Fruit fly (Drosophila melanogaster) whole organism, embryonic: ENCODE measurements around the gene CG7484.
A peak's percentile ranks its signal among the peaks of the same experiment; 100 is the strongest.

Experiments
- Antp ChIP-seq: fragments of 200-800 bp; sonication (Bioruptor generic); optimal IDR thresholded peaks from 3 replicates; lab custom pipeline; 2016; ENCODE audit warnings: missing biosample characterization, missing genetic modification characterization
- C15 ChIP-seq: fragments of 200-800 bp; sonication (Bioruptor generic); IDR thresholded peaks from 3 replicates; pipeline ENCODE4 v1.3.6; 2022; ENCODE audit warnings: missing biosample characterization, missing genetic modification characterization
- CG11093 ChIP-seq: fragments of 200-800 bp; sonication (Bioruptor generic); IDR thresholded peaks from 3 replicates; pipeline ENCODE4 v1.3.6; 2022; ENCODE audit warnings: missing biosample characterization, missing genetic modification characterization
- CG11723 ChIP-seq: fragments of 200-800 bp; sonication (Bioruptor generic); optimal IDR thresholded peaks from 2 replicates; lab custom pipeline; 2017; ENCODE audit warnings: missing biosample characterization, mild to moderate bottlenecking, missing genetic modification characterization
- CG12769 ChIP-seq: fragments of 200-800 bp; sonication (Bioruptor generic); optimal IDR thresholded peaks from 2 replicates; lab custom pipeline; 2019; ENCODE audit warnings: missing biosample characterization, mild to moderate bottlenecking, missing genetic modification characterization, moderate library complexity
- CG13894 ChIP-seq: fragments of 200-800 bp; sonication (Bioruptor generic); optimal IDR thresholded peaks from 3 replicates; lab custom pipeline; 2018; ENCODE audit warnings: missing biosample characterization, mild to moderate bottlenecking, missing genetic modification characterization, moderate library complexity
- CG14441 ChIP-seq: fragments of 200-800 bp; sonication (Bioruptor generic); IDR thresholded peaks from 2 replicates; pipeline ENCODE4 v1.3.6; 2022; ENCODE audit warnings: missing biosample characterization, missing genetic modification characterization
- CG14860 ChIP-seq: fragments of 200-800 bp; sonication (Bioruptor generic); IDR thresholded peaks from 3 replicates; pipeline ENCODE4 v1.3.6; 2022; ENCODE audit warnings: missing biosample characterization, missing genetic modification characterization; ENCODE audit not compliant: partially characterized antibody
- CG14965 ChIP-seq: fragments of 200-800 bp; sonication (Bioruptor generic); optimal IDR thresholded peaks from 2 replicates; lab custom pipeline; 2016; ENCODE audit warnings: missing biosample characterization, missing genetic modification characterization, borderline replicate concordance
- CG1792 ChIP-seq: fragments of 200-800 bp; sonication (Bioruptor generic); optimal IDR thresholded peaks from 2 replicates; lab custom pipeline; 2016; ENCODE audit warnings: missing biosample characterization, missing genetic modification characterization
- CG3065 ChIP-seq: fragments of 200-800 bp; sonication (Bioruptor generic); optimal IDR thresholded peaks from 2 replicates; lab custom pipeline; 2016; ENCODE audit warnings: missing biosample characterization, missing genetic modification characterization
- CG31365 ChIP-seq: fragments of 200-800 bp; sonication (Bioruptor generic); optimal IDR thresholded peaks from 2 replicates; lab custom pipeline; 2018; ENCODE audit warnings: missing biosample characterization, mild to moderate bottlenecking, missing genetic modification characterization
- CG31441 ChIP-seq: fragments of 200-800 bp; sonication (Bioruptor generic); IDR thresholded peaks from 2 replicates; pipeline ENCODE4 v1.3.6; 2022; ENCODE audit warnings: missing biosample characterization, missing genetic modification characterization
- CG6254 ChIP-seq: fragments of 200-800 bp; sonication (Bioruptor generic); optimal IDR thresholded peaks from 3 replicates; lab custom pipeline; 2017; ENCODE audit warnings: mild to moderate bottlenecking, missing biosample characterization, missing genetic modification reagents, missing genetic modification characterization
- CG8944 ChIP-seq: fragments of 200-800 bp; sonication (Bioruptor generic); optimal IDR thresholded peaks from 3 replicates; lab custom pipeline; 2016; ENCODE audit warnings: missing biosample characterization, missing genetic modification characterization
- CG9817 ChIP-seq: fragments of 200-800 bp; sonication (Bioruptor generic); optimal IDR thresholded peaks from 2 replicates; lab custom pipeline; 2018; ENCODE audit warnings: missing biosample characterization, mild to moderate bottlenecking, missing genetic modification characterization, moderate library complexity
- CG9932 ChIP-seq: fragments of 200-800 bp; sonication (Bioruptor generic); IDR thresholded peaks from 2 replicates; pipeline ENCODE4 v1.3.6; 2022; ENCODE audit warnings: missing biosample characterization, missing genetic modification characterization
- CTCF ChIP-seq: fragments of 200-800 bp; sonication (Bioruptor generic); optimal IDR thresholded peaks from 2 replicates; lab custom pipeline; 2017; ENCODE audit warnings: missing biosample characterization, mild to moderate bottlenecking, missing genetic modification characterization, moderate library complexity
- D19A ChIP-seq: fragments of 200-800 bp; optimal IDR thresholded peaks from 3 replicates; lab custom pipeline; 2019; ENCODE audit warnings: missing biosample characterization, mild to moderate bottlenecking, missing genetic modification characterization, moderate library complexity
- D19B ChIP-seq: fragments of 200-800 bp; sonication (Bioruptor generic); optimal IDR thresholded peaks from 2 replicates; lab custom pipeline; 2017; ENCODE audit warnings: missing biosample characterization, mild to moderate bottlenecking, missing genetic modification characterization
- Dbx ChIP-seq: fragments of 200-800 bp; sonication (Bioruptor generic); IDR thresholded peaks from 3 replicates; pipeline ENCODE4 v1.3.6; 2022; ENCODE audit warnings: missing biosample characterization, missing genetic modification characterization
- Fer1 ChIP-seq: fragments of 200-800 bp; sonication (Bioruptor generic); optimal IDR thresholded peaks from 2 replicates; lab custom pipeline; 2017; ENCODE audit warnings: missing biosample characterization, mild to moderate bottlenecking, missing genetic modification characterization
- GATAe ChIP-seq: fragments of 200-800 bp; sonication (Bioruptor generic); conservative IDR thresholded peaks from 2 replicates; pipeline ENCODE4 v1.3.6; 2022; ENCODE audit warnings: missing biosample characterization, missing genetic modification characterization
- HLH3B ChIP-seq: fragments of 200-800 bp; sonication (Bioruptor generic); IDR thresholded peaks from 2 replicates; pipeline ENCODE4 v1.3.6; 2022; ENCODE audit warnings: missing biosample characterization, missing genetic modification characterization
- HmgZ ChIP-seq: fragments of 200-800 bp; sonication (Bioruptor generic); optimal IDR thresholded peaks from 2 replicates; lab custom pipeline; 2018; ENCODE audit warnings: missing biosample characterization, mild to moderate bottlenecking, missing genetic modification characterization
- Jarid2 ChIP-seq: fragments of 200-800 bp; sonication (Bioruptor generic); optimal IDR thresholded peaks from 3 replicates; lab custom pipeline; 2017; ENCODE audit warnings: mild to moderate bottlenecking, missing biosample characterization, missing genetic modification reagents, missing genetic modification characterization
- Mrtf ChIP-seq: fragments of 200-800 bp; sonication (Bioruptor generic); IDR thresholded peaks from 3 replicates; pipeline ENCODE4 v1.3.6; 2022; ENCODE audit warnings: missing biosample characterization, missing genetic modification characterization
- Poxn ChIP-seq: fragments of 200-800 bp; sonication (Bioruptor generic); IDR thresholded peaks from 2 replicates; pipeline ENCODE4 v1.3.6; 2022; ENCODE audit warnings: missing biosample characterization, missing genetic modification characterization
- Ravus ChIP-seq: fragments of 200-800 bp; sonication (Bioruptor generic); IDR thresholded peaks from 2 replicates; pipeline ENCODE4 v1.3.6; 2022; ENCODE audit warnings: missing biosample characterization, missing genetic modification characterization
- Tbp ChIP-seq: fragments of >200 bp; optimal IDR thresholded peaks from 2 replicates; lab custom pipeline; 2018; ENCODE audit warnings: missing biosample characterization, missing genetic modification characterization
- YL-1 ChIP-seq: fragments of 200-800 bp; sonication (Bioruptor generic); optimal IDR thresholded peaks from 3 replicates; lab custom pipeline; 2017; ENCODE audit warnings: missing biosample characterization, mild to moderate bottlenecking, missing genetic modification characterization
- ac ChIP-seq: fragments of 200-800 bp; sonication (Bioruptor generic); optimal IDR thresholded peaks from 3 replicates; lab custom pipeline; 2017; ENCODE audit warnings: missing biosample characterization, mild to moderate bottlenecking, missing genetic modification characterization
- ap ChIP-seq: fragments of 200-800 bp; sonication (Bioruptor generic); IDR thresholded peaks from 2 replicates; pipeline ENCODE4 v1.3.6; 2022; ENCODE audit warnings: missing biosample characterization, missing genetic modification characterization
- ase ChIP-seq: fragments of 200-800 bp; sonication (Bioruptor generic); IDR thresholded peaks from 3 replicates; pipeline ENCODE4 v1.3.6; 2022; ENCODE audit warnings: missing biosample characterization, missing genetic modification characterization
- cg ChIP-seq: fragments of 200-800 bp; sonication (Bioruptor generic); optimal IDR thresholded peaks from 3 replicates; lab custom pipeline; 2019; ENCODE audit warnings: missing biosample characterization, mild to moderate bottlenecking, missing genetic modification characterization, moderate library complexity
- disco-r ChIP-seq: fragments of 200-800 bp; sonication (Bioruptor generic); optimal IDR thresholded peaks from 2 replicates; lab custom pipeline; 2016; ENCODE audit warnings: missing biosample characterization, missing genetic modification characterization
- dysf ChIP-seq: fragments of 200-800 bp; sonication (Bioruptor generic); IDR thresholded peaks from 3 replicates; pipeline ENCODE4 v1.3.6; 2022; ENCODE audit warnings: missing biosample characterization, missing genetic modification characterization
- fd96Cb ChIP-seq: fragments of 200-800 bp; sonication (Bioruptor generic); optimal IDR thresholded peaks from 2 replicates; lab custom pipeline; 2018; ENCODE audit warnings: missing biosample characterization, mild to moderate bottlenecking, missing genetic modification characterization, moderate library complexity
- ftz-f1 ChIP-seq: fragments of 200-800 bp; sonication (Bioruptor generic); optimal IDR thresholded peaks from 2 replicates; lab custom pipeline; 2016; ENCODE audit warnings: missing biosample characterization, missing genetic modification characterization
- gcm2 ChIP-seq: fragments of 200-800 bp; sonication (Bioruptor generic); optimal IDR thresholded peaks from 2 replicates; lab custom pipeline; 2016; ENCODE audit warnings: missing biosample characterization, missing genetic modification characterization
- klu ChIP-seq: fragments of 200-800 bp; sonication (Bioruptor generic); IDR thresholded peaks from 2 replicates; pipeline ENCODE4 v1.3.6; 2022; ENCODE audit warnings: missing biosample characterization, missing genetic modification characterization
- lov ChIP-seq, 2 experiments: fragments of 200-800 bp in 1 of 2; fragments of >200 bp in 1 of 2; sonication (Bioruptor generic) in 1 of 2; IDR thresholded peaks in 1 of 2; optimal IDR thresholded peaks in 1 of 2; 2 replicates in 1 of 2; 3 replicates in 1 of 2; pipeline versions ENCODE4 v1.3.6 to Lab custom; 2017 to 2022; ENCODE audit warnings: missing biosample characterization in 1 of 2, missing genetic modification characterization in 1 of 2
- onecut ChIP-seq: fragments of 200-800 bp; sonication (Bioruptor generic); IDR thresholded peaks from 2 replicates; pipeline ENCODE4 v1.3.6; 2022; ENCODE audit warnings: missing biosample characterization, missing genetic modification characterization
- peb ChIP-seq: fragments of 200-800 bp; sonication (Bioruptor generic); IDR thresholded peaks from 2 replicates; pipeline ENCODE4 v1.3.6; 2022; ENCODE audit warnings: missing biosample characterization, missing genetic modification characterization
- pnt ChIP-seq: fragments of 200-800 bp; sonication (Bioruptor generic); optimal IDR thresholded peaks from 3 replicates; lab custom pipeline; 2016; ENCODE audit warnings: missing biosample characterization, missing genetic modification characterization
- pros ChIP-seq: fragments of 200-800 bp; sonication (Bioruptor generic); optimal IDR thresholded peaks from 3 replicates; lab custom pipeline; 2019; ENCODE audit warnings: missing biosample characterization, mild to moderate bottlenecking, missing genetic modification characterization, moderate library complexity
- run ChIP-seq: fragments of 200-800 bp; sonication (Bioruptor generic); optimal IDR thresholded peaks from 3 replicates; lab custom pipeline; 2018; ENCODE audit warnings: missing biosample characterization, mild to moderate bottlenecking, missing genetic modification characterization
- tio ChIP-seq: fragments of 200-800 bp; sonication (Bioruptor generic); optimal IDR thresholded peaks from 2 replicates; lab custom pipeline; 2017; ENCODE audit warnings: missing biosample characterization, missing genetic modification characterization, inconsistent platforms
- unpg ChIP-seq: fragments of 200-800 bp; sonication (Bioruptor generic); optimal IDR thresholded peaks from 3 replicates; lab custom pipeline; 2018; ENCODE audit warnings: missing biosample characterization, mild to moderate bottlenecking, missing genetic modification characterization, moderate library complexity
- zfh1 ChIP-seq: fragments of 200-800 bp; sonication (Bioruptor generic); IDR thresholded peaks from 3 replicates; pipeline ENCODE4 v1.3.6; 2022; ENCODE audit warnings: missing biosample characterization, missing genetic modification characterization

CG7484 gene

DNA sequence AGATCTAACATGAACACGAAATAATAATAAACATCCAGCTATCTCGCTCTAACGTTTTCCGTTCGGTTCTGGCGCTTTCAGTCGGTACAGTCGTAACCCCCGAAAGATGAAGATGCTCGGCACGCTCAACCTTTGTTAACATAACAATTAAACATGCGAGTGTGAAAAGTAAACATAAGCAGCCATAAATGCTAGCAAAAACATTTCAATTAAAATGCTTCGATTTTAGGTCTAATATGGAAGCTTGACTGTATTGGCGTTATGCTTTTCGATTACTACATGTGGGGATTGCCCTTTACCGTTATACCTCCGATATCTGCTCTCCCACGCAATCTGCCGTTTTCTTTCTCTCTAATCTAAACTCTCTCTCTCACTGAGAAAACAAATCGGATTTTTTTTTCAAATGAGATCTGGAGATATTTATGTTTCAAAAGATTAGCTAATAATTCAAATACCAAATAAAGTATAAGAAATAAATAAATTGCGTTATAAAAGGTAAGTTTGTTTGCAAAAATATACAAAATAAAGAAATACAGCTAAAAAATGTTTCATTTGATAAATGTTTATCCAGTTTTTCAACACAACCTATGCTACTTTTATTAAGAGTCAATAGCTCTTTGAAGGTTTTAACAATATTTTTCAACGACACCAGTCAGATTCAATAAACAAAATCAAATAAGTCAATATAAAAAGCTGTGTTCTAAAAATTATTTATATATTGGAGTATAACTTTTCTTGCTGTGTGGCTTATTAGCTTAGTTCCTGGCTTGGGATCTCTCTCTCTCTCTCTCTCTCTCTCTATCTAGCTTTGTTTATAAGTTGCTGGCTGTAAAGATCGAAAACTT is 4.2 kb downstream of the CG7484 start (continued):
- peak; percentile 77 for TF ChIP-seq Ravus (GFP tag; lab: Robert Waterston, UW)
- TF ChIP-seq HLH3B (GFP tag; lab: Robert Waterston, UW), result peak; percentile 89
- TF ChIP-seq tio (GFP tag; lab: Kevin White, UChicago), result peak; percentile 70
- peak; percentile 91 for TF ChIP-seq Mrtf (GFP tag; lab: Robert Waterston, UW)
- TF ChIP-seq disco-r, result peak; percentile 75
- TF ChIP-seq Antp (GFP tag; lab: Kevin White, UChicago), result peak; percentile 95
- no peak for TF ChIP-seq pros (GFP tag; lab: Kevin White, UChicago)
- TF ChIP-seq CG14965, result peak; percentile 69
- no peak for TF ChIP-seq lov (optimal IDR thresholded peaks at IDR 0.05; lab: Kevin White, UChicago)
- TF ChIP-seq lov (GFP tag; IDR thresholded peaks at IDR 0.05; lab: Robert Waterston, UW), result peak; percentile 87
- peak; percentile 81 for TF ChIP-seq gcm2 (GFP tag; lab: Kevin White, UChicago)
- peak; percentile 80 for TF ChIP-seq onecut (GFP tag; lab: Robert Waterston, UW)
- TF ChIP-seq pnt (GFP tag; lab: Kevin White, UChicago), result peak; percentile 90
- TF ChIP-seq cg (GFP tag; lab: Kevin White, UChicago), result no peak
- TF ChIP-seq CG14441, result peak; percentile 93
- TF ChIP-seq ftz-f1 (GFP tag; lab: Kevin White, UChicago), result peak; percentile 74
- peak; percentile 88 for TF ChIP-seq CG9817 (tag; lab: Kevin White, UChicago)
- peak; percentile 37 for TF ChIP-seq YL-1 (GFP tag; lab: Kevin White, UChicago)
- peak; percentile 51 for TF ChIP-seq run (tag; lab: Kevin White, UChicago)
- no peak for TF ChIP-seq Tbp (GFP tag; lab: Kevin White, UChicago)
- peak; percentile 64 for TF ChIP-seq D19A
- peak; percentile 93 for TF ChIP-seq dysf (GFP tag; lab: Robert Waterston, UW)
- peak; percentile 78 for TF ChIP-seq CG11723 (GFP tag; lab: Kevin White, UChicago)
- peak; percentile 40 for TF ChIP-seq ac (GFP tag; lab: Kevin White, UChicago)
- TF ChIP-seq CTCF (GFP tag; lab: Kevin White, UChicago), result peak; percentile 41
- peak; percentile 85 for TF ChIP-seq klu (GFP tag; lab: Robert Waterston, UW)
- TF ChIP-seq CG12769 (tag; lab: Kevin White, UChicago), result peak; percentile 97
- peak; percentile 78 for TF ChIP-seq ap (GFP tag; lab: Robert Waterston, UW)
- TF ChIP-seq CG13894 (tag; lab: Kevin White, UChicago), result peak; percentile 86
- TF ChIP-seq CG6254 (GFP tag; lab: Kevin White, UChicago), result peak; percentile 75
- peak; percentile 89 for TF ChIP-seq ase
- TF ChIP-seq CG31441 (GFP tag; lab: Robert Waterston, UW), result peak; percentile 71
- peak; percentile 82 for TF ChIP-seq GATAe (GFP tag; lab: Robert Waterston, UW)
- peak; percentile 81 for TF ChIP-seq fd96Cb (tag; lab: Kevin White, UChicago)
- peak; percentile 86 for TF ChIP-seq peb (GFP tag; lab: Robert Waterston, UW)
- TF ChIP-seq CG3065 (GFP tag; lab: Kevin White, UChicago), result peak; percentile 65
- TF ChIP-seq HmgZ, result peak; percentile 93
- peak; percentile 92 for TF ChIP-seq CG8944 (GFP tag; lab: Kevin White, UChicago)
- peak; percentile 95 for TF ChIP-seq Dbx (GFP tag; lab: Robert Waterston, UW)
- TF ChIP-seq CG14860, result no peak
- TF ChIP-seq CG1792, result peak; percentile 77
- peak; percentile 93 for TF ChIP-seq zfh1 (GFP tag; lab: Robert Waterston, UW)
- TF ChIP-seq unpg (GFP tag; lab: Kevin White, UChicago), result peak; percentile 91
- TF ChIP-seq Fer1 (GFP tag; lab: Kevin White, UChicago), result peak; percentile 83
- TF ChIP-seq C15, result peak; percentile 91
- peak; percentile 82 for TF ChIP-seq CG11093 (GFP tag; lab: Robert Waterston, UW)
- peak; percentile 97 for TF ChIP-seq CG9932 (GFP tag; lab: Robert Waterston, UW)
- TF ChIP-seq Jarid2, result peak; percentile 10
- TF ChIP-seq D19B (GFP tag; lab: Kevin White, UChicago), result peak; percentile 80
- TF ChIP-seq Poxn (GFP tag; lab: Robert Waterston, UW), result peak; percentile 57; the same call in 1 of the 2 replicates
- peak; percentile 82 for TF ChIP-seq CG31365 (tag; lab: Kevin White, UChicago)
